Fruit fly (Drosophila melanogaster) Kc167 (cell line): ENCODE data around the gene snz.

Experiments used
- Myc ChIP-seq: fragments of >200 bp; optimal IDR thresholded peaks from 2 replicates; lab custom pipeline; 2017; ENCODE audit warnings: missing external identifiers
- Sin3A ChIP-seq: fragments of >200 bp; optimal IDR thresholded peaks from 2 replicates; lab custom pipeline; 2018; ENCODE audit warnings: missing external identifiers
- h ChIP-seq: fragments of >200 bp; optimal IDR thresholded peaks from 3 replicates; lab custom pipeline; 2018; ENCODE audit warnings: missing external identifiers
- insv ChIP-seq: fragments of >200 bp; optimal IDR thresholded peaks from 3 replicates; lab custom pipeline; 2018; ENCODE audit warnings: missing external identifiers
- psq ChIP-seq: fragments of >200 bp; optimal IDR thresholded peaks from 2 replicates; lab custom pipeline; 2017; ENCODE audit warnings: missing external identifiers
- ttk ChIP-seq: sonication (Bioruptor generic); optimal IDR thresholded peaks from 2 replicates; lab custom pipeline; 2017; ENCODE audit warnings: missing external identifiers

The snz gene

DNA sequence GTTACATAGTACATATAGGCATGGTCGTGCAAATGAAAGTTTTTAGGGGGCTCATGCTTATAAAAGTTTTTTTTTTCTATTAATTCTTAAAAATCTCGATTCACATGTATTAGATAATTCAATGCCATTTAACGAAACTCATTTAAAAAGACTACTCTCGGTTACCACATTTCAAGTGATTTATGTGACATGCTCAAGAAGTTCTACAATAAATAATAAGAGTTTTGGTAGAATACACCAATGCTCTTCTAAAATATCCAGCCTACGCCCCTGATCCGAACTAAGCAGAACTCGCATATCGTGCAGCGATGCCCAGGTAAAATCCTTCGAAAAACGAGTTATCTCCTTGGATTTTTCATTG, 19.4 kb upstream of the snz start:
- no peak for TF ChIP-seq ttk (lab: Kevin White, UChicago)
- no peak for TF ChIP-seq Myc (lab: Kevin White, UChicago)
- TF ChIP-seq psq: no peak
- TF ChIP-seq h (lab: Kevin White, UChicago): no peak
- TF ChIP-seq Sin3A (lab: Kevin White, UChicago): no peak
- no peak for TF ChIP-seq insv (lab: Kevin White, UChicago)

- TF ChIP-seq Myc (lab: Kevin White, UChicago) (no peak), psq (no peak), ttk (lab: Kevin White, UChicago) (no peak), insv (lab: Kevin White, UChicago) (no peak), Sin3A (lab: Kevin White, UChicago) (no peak), h (lab: Kevin White, UChicago) (no peak)
Observed at dm6 chrX:7893411-7894122, 18.3 kb upstream of the snz start, which contains the start of the genes CG45089, ND-MNLL and p115. Gene CG45089, minus strand, starts transcription at chrX:7893798. Gene ND-MNLL, minus strand, starts transcription at chrX:7893798. Gene p115, plus strand, starts transcription at chrX:7894031.

dm6 chrX:7900659-7901058, 11.2 kb upstream of the snz start:
- TF ChIP-seq Sin3A (lab: Kevin White, UChicago) (no peak), h (lab: Kevin White, UChicago) (no peak), Myc (lab: Kevin White, UChicago) (no peak), insv (lab: Kevin White, UChicago) (no peak), ttk (lab: Kevin White, UChicago) (no peak), psq (no peak)

DNA sequence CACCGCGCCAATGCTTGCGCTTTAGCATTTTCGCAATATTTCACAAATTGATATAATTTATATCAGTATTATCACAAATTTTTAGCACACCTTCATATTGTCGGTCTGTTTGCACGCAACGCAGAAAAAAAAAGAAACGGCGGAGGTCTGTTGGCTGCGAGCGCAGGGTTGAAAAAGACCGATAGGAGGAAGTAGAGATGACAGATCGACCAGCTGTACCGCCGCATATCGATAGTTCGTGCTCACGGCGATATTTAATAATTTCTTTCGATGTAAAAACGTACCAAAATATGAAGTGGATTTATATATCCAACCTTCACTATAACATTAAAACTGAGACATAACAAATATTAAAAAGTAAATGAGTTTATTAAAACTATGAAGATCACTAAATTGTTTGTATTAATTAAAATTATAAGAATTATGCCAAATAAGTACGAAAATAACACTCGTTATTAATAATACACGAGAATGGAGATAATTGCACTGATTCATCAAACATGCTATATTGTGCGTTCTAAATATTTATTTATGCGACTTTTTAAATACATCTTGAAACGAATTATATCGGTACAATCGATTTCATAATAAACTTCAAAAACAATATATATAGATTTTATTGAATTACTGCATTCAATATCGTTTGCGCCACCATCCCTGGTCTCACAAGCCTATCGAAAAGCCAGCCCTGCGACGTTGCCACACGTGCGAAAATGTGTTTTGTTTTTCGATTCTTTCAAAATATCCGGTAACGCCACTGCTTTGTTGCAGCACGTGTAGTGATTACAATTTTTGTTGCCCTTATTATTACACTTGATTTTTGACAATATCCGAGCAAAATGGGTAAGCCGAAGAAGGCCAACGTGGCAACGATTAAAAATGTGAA, 10.5 kb upstream of the snz start, which contains the start of the genes RpS6 and bys:
Gene RpS6 (minus strand): TSS at position 179 of the 886 bp plus-strand sequence.
Gene bys (plus strand): TSS at position 728 of the 886 bp plus-strand sequence.
- TF ChIP-seq psq (no peak), Sin3A (lab: Kevin White, UChicago) (no peak), ttk (lab: Kevin White, UChicago) (no peak), Myc (lab: Kevin White, UChicago) (no peak), insv (lab: Kevin White, UChicago) (no peak), h (lab: Kevin White, UChicago) (no peak)

- no peak for TF ChIP-seq insv (lab: Kevin White, UChicago)
- TF ChIP-seq Myc (lab: Kevin White, UChicago): no peak
- TF ChIP-seq h (lab: Kevin White, UChicago): no peak
- no peak for TF ChIP-seq psq
- no peak for TF ChIP-seq ttk (lab: Kevin White, UChicago)
Observed at dm6 chrX:7908239-7909068, 3.4 kb upstream of the snz start, which contains the start of the genes dpr14 and spidey. Gene dpr14, minus strand, starts transcription at chrX:7908286. Gene spidey, plus strand, starts transcription at chrX:7908931.

dm6 chrX:7909069-7909389, 2.9 kb upstream of the snz start:
- TF ChIP-seq psq (no peak), insv (lab: Kevin White, UChicago) (no peak), h (lab: Kevin White, UChicago) (no peak), Myc (lab: Kevin White, UChicago) (no peak), ttk (lab: Kevin White, UChicago) (no peak), Sin3A (lab: Kevin White, UChicago) (no peak)

DNA sequence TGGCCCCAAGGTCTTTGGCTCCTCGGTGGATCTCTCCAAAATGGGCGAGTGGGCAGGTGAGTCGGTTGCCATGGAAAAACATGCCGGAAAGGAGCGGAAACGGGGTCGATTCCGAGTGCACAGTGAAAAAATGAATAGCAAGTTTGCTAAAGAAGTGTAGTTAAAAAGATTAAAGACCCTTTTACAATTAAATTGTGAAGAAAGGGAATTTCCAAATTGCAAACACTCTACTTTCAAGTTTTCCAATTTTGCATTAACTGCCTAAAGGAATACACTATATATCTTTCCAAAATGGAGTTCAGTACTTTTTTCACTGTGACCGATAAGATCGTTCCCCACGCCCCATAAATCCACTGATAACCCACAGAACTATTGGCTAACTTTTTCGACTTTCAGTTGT, 2.4 kb upstream of the snz start:
- no peak for TF ChIP-seq Sin3A (lab: Kevin White, UChicago)
- no peak for TF ChIP-seq ttk (lab: Kevin White, UChicago)

- TF ChIP-seq h (lab: Kevin White, UChicago): no peak
- TF ChIP-seq ttk (lab: Kevin White, UChicago): no peak
- TF ChIP-seq Sin3A (lab: Kevin White, UChicago): no peak
- no peak for TF ChIP-seq Myc (lab: Kevin White, UChicago)
- no peak for TF ChIP-seq psq
- TF ChIP-seq insv (lab: Kevin White, UChicago): no peak
Observed at dm6 chrX:7920081-7920688, 8.3 kb downstream of the snz start, which contains the start of the genes hdm and Ykt6. Gene hdm, minus strand, starts transcription at chrX:7920131. Gene Ykt6, plus strand, starts transcription at chrX:7920409.

DNA sequence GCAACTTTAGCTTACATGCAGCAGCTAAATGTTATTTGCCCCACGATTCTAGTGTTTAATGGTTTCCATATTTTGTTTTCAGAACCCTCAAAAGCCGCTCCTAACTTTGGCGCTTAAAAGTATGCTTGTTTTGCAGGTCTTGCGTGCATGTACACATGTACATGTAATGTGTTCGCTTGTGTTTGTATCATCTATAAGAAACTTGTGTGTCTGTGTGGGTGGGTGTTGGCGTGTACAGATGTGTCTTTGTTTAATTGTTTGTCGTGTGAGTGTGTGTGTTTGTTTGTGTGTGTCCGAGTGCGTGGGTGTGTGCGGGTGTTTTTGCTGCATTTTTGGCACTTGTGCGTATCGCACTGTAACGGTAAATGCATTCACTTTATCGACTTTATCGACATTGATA, 11.2 kb downstream of the snz start:
- TF ChIP-seq h (lab: Kevin White, UChicago): no peak
- no peak for TF ChIP-seq ttk (lab: Kevin White, UChicago)
- TF ChIP-seq Sin3A (lab: Kevin White, UChicago): no peak
- no peak for TF ChIP-seq Myc (lab: Kevin White, UChicago)
- TF ChIP-seq insv (lab: Kevin White, UChicago): no peak

- no peak for TF ChIP-seq insv (lab: Kevin White, UChicago)
- TF ChIP-seq psq: no peak
- no peak for TF ChIP-seq h (lab: Kevin White, UChicago)
- TF ChIP-seq Myc (lab: Kevin White, UChicago): no peak
- TF ChIP-seq Sin3A (lab: Kevin White, UChicago): no peak
- TF ChIP-seq ttk (lab: Kevin White, UChicago): no peak
Observed at dm6 chrX:7924913-7925312, 13.0 kb downstream of the snz start.
